Worm (Caenorhabditis elegans) whole organism, L2 larva: ENCODE data around the gene sre-51.

Experiments used
- C34F6.9 ChIP-seq: fragments of 150-350 bp; optimal IDR thresholded peaks from 2 replicates; lab custom pipeline; 2014; ENCODE audit warnings: missing biosample characterization, missing genetic modification characterization
- Y55F3AM.14 ChIP-seq: fragments of 200-800 bp; sonication (Bioruptor generic); optimal IDR thresholded peaks from 2 replicates; lab custom pipeline; 2018; ENCODE audit warnings: mild to moderate bottlenecking, missing genetic modification characterization, missing compliant biosample characterization
- ZK546.5 ChIP-seq: sonication (generic microtip); optimal IDR thresholded peaks from 2 replicates; lab custom pipeline; 2017; ENCODE audit warnings: missing biosample characterization, missing genetic modification characterization
- alr-1 ChIP-seq: fragments of 150-350 bp; optimal IDR thresholded peaks from 2 replicates; lab custom pipeline; 2014; ENCODE audit warnings: missing biosample characterization, missing genetic modification characterization
- aly-2 ChIP-seq: fragments of 150-350 bp; optimal IDR thresholded peaks from 2 replicates; lab custom pipeline; 2014; ENCODE audit warnings: missing biosample characterization, missing genetic modification characterization
- blmp-1 ChIP-seq: sonication (generic microtip); optimal IDR thresholded peaks from 2 replicates; lab custom pipeline; 2017; ENCODE audit warnings: missing genetic modification characterization, mild to moderate bottlenecking, missing compliant biosample characterization, antibody characterized with exemption, moderate library complexity; ENCODE audit not compliant: insufficient read depth
- crh-2 ChIP-seq: sonication (generic microtip); optimal IDR thresholded peaks from 2 replicates; lab custom pipeline; 2017; ENCODE audit warnings: missing biosample characterization, missing genetic modification characterization
- dmd-4 ChIP-seq: sonication (generic microtip); optimal IDR thresholded peaks from 2 replicates; lab custom pipeline; 2017; ENCODE audit warnings: missing biosample characterization, missing genetic modification characterization
- elt-1 ChIP-seq: fragments of 150-350 bp; optimal IDR thresholded peaks from 2 replicates; lab custom pipeline; 2014; ENCODE audit warnings: missing biosample characterization, missing genetic modification characterization
- elt-3 ChIP-seq: sonication (generic microtip); optimal IDR thresholded peaks from 2 replicates; lab custom pipeline; 2017; ENCODE audit warnings: missing biosample characterization, missing genetic modification characterization
- gmeb-1 ChIP-seq: fragments of 150-350 bp; optimal IDR thresholded peaks from 2 replicates; lab custom pipeline; 2014; ENCODE audit warnings: missing biosample characterization, missing genetic modification characterization
- lin-11 ChIP-seq: fragments of 150-350 bp; sonication (generic microtip); optimal IDR thresholded peaks from 2 replicates; lab custom pipeline; 2014; ENCODE audit warnings: missing biosample characterization, missing genetic modification characterization, inconsistent platforms, mixed read lengths
- lin-13 ChIP-seq: fragments of 150-350 bp; optimal IDR thresholded peaks from 2 replicates; lab custom pipeline; 2014; ENCODE audit warnings: missing biosample characterization, missing genetic modification reagents, missing genetic modification characterization
- lsy-2 ChIP-seq, 2 experiments: fragments of 150-350 bp in 1 of 2; sonication (generic microtip) in 1 of 2; optimal IDR thresholded peaks; 2 replicates each; lab custom pipeline; 2014 to 2017; ENCODE audit warnings: missing biosample characterization in 2 of 2, missing genetic modification characterization in 2 of 2
- mbf-1 ChIP-seq: sonication (generic microtip); optimal IDR thresholded peaks from 2 replicates; lab custom pipeline; 2017; ENCODE audit warnings: missing biosample characterization, missing genetic modification characterization
- nhr-12 ChIP-seq: fragments of 150-350 bp; optimal IDR thresholded peaks from 2 replicates; lab custom pipeline; 2014; ENCODE audit warnings: missing biosample characterization, missing genetic modification characterization
- nhr-129 ChIP-seq: fragments of 150-350 bp; optimal IDR thresholded peaks from 2 replicates; lab custom pipeline; 2014; ENCODE audit warnings: missing biosample characterization, missing genetic modification characterization
- nhr-237 ChIP-seq: fragments of 150-350 bp; optimal IDR thresholded peaks from 2 replicates; lab custom pipeline; 2014; ENCODE audit warnings: missing biosample characterization, missing genetic modification characterization
- nhr-25 ChIP-seq: fragments of 150-350 bp; sonication (generic microtip); optimal IDR thresholded peaks from 3 replicates; lab custom pipeline; 2014; ENCODE audit warnings: missing biosample characterization, missing genetic modification characterization
- nhr-77 ChIP-seq: fragments of 150-350 bp; optimal IDR thresholded peaks from 2 replicates; lab custom pipeline; 2014; ENCODE audit warnings: missing biosample characterization, missing genetic modification characterization
- skn-1 ChIP-seq: sonication (generic microtip); optimal IDR thresholded peaks from 2 replicates; lab custom pipeline; 2017; ENCODE audit warnings: missing biosample characterization, missing genetic modification characterization
- sma-3 ChIP-seq: sonication (generic microtip); optimal IDR thresholded peaks from 2 replicates; lab custom pipeline; 2016; ENCODE audit warnings: missing genetic modification reagents, missing genetic modification characterization, missing compliant biosample characterization
- unc-39 ChIP-seq: fragments of 150-350 bp; optimal IDR thresholded peaks from 2 replicates; lab custom pipeline; 2014; ENCODE audit warnings: missing biosample characterization, missing genetic modification characterization

sre-51 gene

ce11 chrII:12349866-12350265 is 38.2 kb downstream of the sre-51 start (continued):
- no peak for TF ChIP-seq skn-1 (tag; lab: Kevin White, UChicago)
- TF ChIP-seq lin-11, result no peak
- no peak for TF ChIP-seq nhr-77 (tag; lab: Kevin White, UChicago)
- peak; percentile 7 for TF ChIP-seq gmeb-1 (tag; lab: Kevin White, UChicago)
- TF ChIP-seq elt-3 (tag; lab: Kevin White, UChicago), result no peak
- no peak for TF ChIP-seq alr-1 (tag; lab: Kevin White, UChicago)

ce11 chrII:12350737-12351275 is 39.1 kb downstream of the sre-51 start:
- TF ChIP-seq Y55F3AM.14 (no peak), ZK546.5 (tag; lab: Kevin White, UChicago) (no peak), nhr-129 (tag; lab: Kevin White, UChicago) (peak; percentile 17), mbf-1 (tag; lab: Kevin White, UChicago) (no peak), lsy-2 (tag; optimal IDR thresholded peaks at IDR 0.05; lab: Kevin White, UChicago) (peak in 1 of 2 experiments; percentile 28), lin-13 (GFP tag; lab: Kevin White, UChicago) (no peak)

ce11 chrII:12352115-12352514 is 40.5 kb downstream of the sre-51 start, which contains the start of gene ras-1:
ras-1 (minus strand) TSS chrII:12352243.
- no peak for TF ChIP-seq aly-2 (tag; lab: Kevin White, UChicago)
- no peak for TF ChIP-seq mbf-1 (tag; lab: Kevin White, UChicago)
- no peak for TF ChIP-seq nhr-12 (tag; lab: Kevin White, UChicago)
- no peak for TF ChIP-seq blmp-1 (tag; lab: Kevin White, UChicago)
- TF ChIP-seq nhr-237, result no peak

ce11 chrII:12353104-12353503 is 41.4 kb downstream of the sre-51 start:
- TF ChIP-seq unc-39 (tag; lab: Kevin White, UChicago) (no peak), lsy-2 (tag; optimal IDR thresholded peaks at IDR 0.05; lab: Kevin White, UChicago) (no peak), elt-1 (tag; lab: Kevin White, UChicago) (no peak), nhr-77 (tag; lab: Kevin White, UChicago) (no peak)

ce11 chrII:12353816-12354215 is 42.2 kb downstream of the sre-51 start:
- TF ChIP-seq sma-3 (GFP tag; lab: Kevin White, UChicago) (no peak), nhr-129 (tag; lab: Kevin White, UChicago) (peak; percentile 34), nhr-77 (tag; lab: Kevin White, UChicago) (no peak), nhr-25 (tag; lab: Kevin White, UChicago) (no peak), crh-2 (tag; lab: Kevin White, UChicago) (peak; percentile 60), C34F6.9 (tag; lab: Kevin White, UChicago) (peak; percentile 33), dmd-4 (tag; lab: Kevin White, UChicago) (no peak)

- TF ChIP-seq blmp-1 (tag; lab: Kevin White, UChicago), result no peak
- TF ChIP-seq mbf-1 (tag; lab: Kevin White, UChicago), result no peak
- TF ChIP-seq, all 48 proteins: peak for 0
Measured at ce11 chrII:12362262-12362661, 50.6 kb downstream of the sre-51 start.
